Fruit fly (Drosophila melanogaster): ENCODE measurements around the gene Edem1.

Gene Edem1

DNA sequence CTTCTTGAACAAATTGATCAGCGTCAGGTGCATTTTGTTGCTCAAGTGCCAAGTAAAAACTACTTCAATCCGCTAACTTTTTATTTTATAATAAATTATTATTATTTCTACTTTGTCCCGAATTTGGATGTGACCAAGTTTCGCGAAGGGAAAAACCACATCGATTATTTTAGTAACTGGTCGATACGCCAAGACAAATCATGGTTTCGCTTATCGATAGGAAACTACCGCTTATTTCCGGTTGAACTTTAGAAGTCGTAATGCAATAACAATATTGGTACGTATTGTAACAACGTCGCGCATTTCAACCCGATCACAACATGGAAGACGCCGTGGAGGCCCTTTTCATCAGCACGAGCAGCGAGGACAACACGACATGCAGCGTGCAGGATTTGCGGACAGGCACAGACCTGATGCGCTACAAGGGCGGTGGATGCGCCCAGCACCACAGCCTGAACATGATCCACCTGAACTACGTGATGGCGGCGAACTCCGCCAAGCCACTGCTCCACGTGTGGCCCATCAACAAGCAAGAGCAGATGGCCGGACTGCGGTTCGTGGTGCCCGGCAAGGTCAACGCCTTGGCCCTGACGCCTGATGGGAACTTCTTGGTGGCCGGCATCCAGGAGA, 31.4 kb downstream of the Edem1 start, which contains the start of the genes CG14817 and CG14805 (continued):
- TF ChIP-seq amos (GFP tag; IDR thresholded peaks at IDR 0.05; ENCODE audit: partially characterized antibody) (peak; percentile 66), CG1529 (GFP tag; optimal IDR thresholded peaks at IDR 0.05) (peak; percentile 54), ems (GFP tag; optimal IDR thresholded peaks at IDR 0.05) (peak; percentile 15), CG11085 (GFP tag; IDR thresholded peaks at IDR 0.05) (peak; percentile 20; the same call in 1 of the 2 replicates), Tbp (GFP tag; optimal IDR thresholded peaks at IDR 0.05) (no peak), CoRest (tag; optimal IDR thresholded peaks at IDR 0.05) (peak; percentile 43), CG11560 (tag; IDR thresholded peaks at IDR 0.05) (no peak), CG7839 (tag; optimal IDR thresholded peaks at IDR 0.05) (peak; percentile 66), CG30403 (GFP tag; optimal IDR thresholded peaks at IDR 0.05) (peak; percentile 41), gce (GFP tag; IDR thresholded peaks at IDR 0.05) (peak; percentile 66; the same call in 2 of the 3 replicates), CG17385 (GFP tag; optimal IDR thresholded peaks at IDR 0.05) (peak; percentile 76), dati (GFP tag; IDR thresholded peaks at IDR 0.05) (no peak), abd-A (tag; optimal IDR thresholded peaks at IDR 0.05) (no peak), trh (GFP tag; optimal IDR thresholded peaks at IDR 0.05) (no peak), yki (optimal IDR thresholded peaks at IDR 0.05) (no peak), CG10274 (GFP tag; optimal IDR thresholded peaks at IDR 0.05) (peak; percentile 54), CG16863 (GFP tag; optimal IDR thresholded peaks at IDR 0.05) (no peak), CG1602 (GFP tag; optimal IDR thresholded peaks at IDR 0.05) (no peak), kah (GFP tag; optimal IDR thresholded peaks at IDR 0.05) (peak; percentile 74), sqz (GFP tag; optimal IDR thresholded peaks at IDR 0.05) (peak; percentile 71), pita (GFP tag; optimal IDR thresholded peaks at IDR 0.05) (no peak), CG42726 (GFP tag; IDR thresholded peaks at IDR 0.05; ENCODE audit: partially characterized antibody) (no peak), CG10654 (GFP tag; optimal IDR thresholded peaks at IDR 0.05) (peak; percentile 23), Hr39 (optimal IDR thresholded peaks at IDR 0.05) (no peak), CG11093 (GFP tag; IDR thresholded peaks at IDR 0.05) (no peak), NfI (GFP tag; optimal IDR thresholded peaks at IDR 0.05) (peak; percentile 86), CG11398 (GFP tag; optimal IDR thresholded peaks at IDR 0.05) (no peak), Hmx (GFP tag; optimal IDR thresholded peaks at IDR 0.05) (no peak), CG13775 (GFP tag; optimal IDR thresholded peaks at IDR 0.05) (peak; percentile 72), CG13123 (GFP tag; optimal IDR thresholded peaks at IDR 0.05) (peak; percentile 10), CG12155 (GFP tag; optimal IDR thresholded peaks at IDR 0.05) (no peak), CG12769 (tag; optimal IDR thresholded peaks at IDR 0.05) (no peak), Awh (GFP tag; IDR thresholded peaks at IDR 0.05) (peak; percentile 46; the same call in 1 of the 2 replicates), CG10267 (tag; optimal IDR thresholded peaks at IDR 0.05) (peak; percentile 77), bcd (GFP tag; optimal IDR thresholded peaks at IDR 0.05) (peak; percentile 79), CG7928 (GFP tag; optimal IDR thresholded peaks at IDR 0.05) (no peak), bowl (GFP tag; IDR thresholded peaks at IDR 0.05) (no peak), sr (GFP tag; IDR thresholded peaks at IDR 0.05) (peak; percentile 41; the same call in 1 of the 3 replicates), CG17612 (GFP tag; IDR thresholded peaks at IDR 0.05) (no peak), Ssrp (tag; optimal IDR thresholded peaks at IDR 0.05) (no peak), zfh2 (GFP tag; optimal IDR thresholded peaks at IDR 0.05) (no peak), HLH54F (GFP tag; optimal IDR thresholded peaks at IDR 0.05) (no peak), zfh1 (GFP tag; IDR thresholded peaks at IDR 0.05) (peak; percentile 51; the same call in 1 of the 3 replicates), HLH4C (GFP tag; IDR thresholded peaks at IDR 0.05; ENCODE audit: partially characterized antibody) (peak; percentile 45; the same call in 2 of the 3 replicates), CG10321 (GFP tag; IDR thresholded peaks at IDR 0.05) (no peak), emc (GFP tag; optimal IDR thresholded peaks at IDR 0.05) (no peak), CG2889 (GFP tag; IDR thresholded peaks at IDR 0.05) (no peak), Aef1 (GFP tag; IDR thresholded peaks at IDR 0.05) (no peak), lov (optimal IDR thresholded peaks at IDR 0.05) (no peak), lov (GFP tag; IDR thresholded peaks at IDR 0.05) (peak; percentile 71; the same call in 1 of the 3 replicates), CG16779 (GFP tag; IDR thresholded peaks at IDR 0.05) (no peak), CG3065 (GFP tag; optimal IDR thresholded peaks at IDR 0.05) (no peak)
